Worm (Caenorhabditis elegans): Measurements from ENCODE around the gene her-1.

- TF ChIP-seq ceh-13 (GFP tag; optimal IDR thresholded peaks at IDR 0.05) (no peak), ceh-36 (tag; optimal IDR thresholded peaks at IDR 0.05) (no peak), ama-1 (optimal IDR thresholded peaks at IDR 0.05) (no peak), F13C5.2 (tag; optimal IDR thresholded peaks at IDR 0.05) (no peak), hmg-4 (GFP tag; optimal IDR thresholded peaks at IDR 0.05) (no peak), flt-1 (GFP tag; IDR thresholded peaks at IDR 0.05) (no peak), hnd-1 (tag; optimal IDR thresholded peaks at IDR 0.05) (no peak), tbx-11 (GFP tag; IDR thresholded peaks at IDR 0.05) (no peak), sea-1 (GFP tag; conservative IDR thresholded peaks at IDR 0.05) (no peak), ets-7 (tag; optimal IDR thresholded peaks at IDR 0.05) (no peak), hmbx-1 (tag; optimal IDR thresholded peaks at IDR 0.05) (no peak), B0310.2 (tag; optimal IDR thresholded peaks at IDR 0.05) (no peak), aly-1 (tag; optimal IDR thresholded peaks at IDR 0.05) (no peak), pes-1 (GFP tag; IDR thresholded peaks at IDR 0.05) (no peak)
Measured at ce11 chrV:9716397-9716796, 19.6 kb downstream of the her-1 start, which contains the start of gene str-188.

Measured in whole organism, early embryonic.